Fruit fly (Drosophila melanogaster) whole organism, embryonic: ENCODE data around the gene Hsp70Bc.

Experiments
- B-H2 ChIP-seq: fragments of 200-800 bp; sonication (Bioruptor generic); optimal IDR thresholded peaks from 2 replicates; lab custom pipeline; 2018; ENCODE audit warnings: missing biosample characterization, mild to moderate bottlenecking, missing genetic modification characterization
- Bgb ChIP-seq: fragments of 200-800 bp; sonication (Bioruptor generic); IDR thresholded peaks from 2 replicates; pipeline ENCODE4 v1.3.6; 2022; ENCODE audit warnings: missing biosample characterization, missing genetic modification characterization; ENCODE audit not compliant: partially characterized antibody
- Bteb2 ChIP-seq: fragments of 200-800 bp; sonication (Bioruptor generic); optimal IDR thresholded peaks from 2 replicates; lab custom pipeline; 2016; ENCODE audit warnings: missing biosample characterization, missing genetic modification characterization
- CG10543 ChIP-seq: fragments of 200-800 bp; sonication (Bioruptor generic); optimal IDR thresholded peaks from 3 replicates; lab custom pipeline; 2017; ENCODE audit warnings: missing biosample characterization, mild to moderate bottlenecking, missing genetic modification characterization, moderate library complexity
- CG12219 ChIP-seq: fragments of 200-800 bp; sonication (Bioruptor generic); optimal IDR thresholded peaks from 3 replicates; lab custom pipeline; 2018; ENCODE audit warnings: missing biosample characterization, mild to moderate bottlenecking, missing genetic modification characterization
- CG13424 ChIP-seq: fragments of 200-800 bp; sonication (Bioruptor generic); optimal IDR thresholded peaks from 2 replicates; lab custom pipeline; 2019; ENCODE audit warnings: missing biosample characterization, mild to moderate bottlenecking, missing genetic modification characterization, moderate library complexity
- CG15073 ChIP-seq: fragments of 200-800 bp; sonication (Bioruptor generic); optimal IDR thresholded peaks from 2 replicates; lab custom pipeline; 2016; ENCODE audit warnings: missing biosample characterization, missing genetic modification characterization
- CG15514 ChIP-seq: fragments of 200-800 bp; sonication (Bioruptor generic); optimal IDR thresholded peaks from 3 replicates; lab custom pipeline; 2017; ENCODE audit warnings: missing biosample characterization, missing genetic modification characterization, mild to moderate bottlenecking, moderate library complexity, missing genetic modification reagents
- CG16815 ChIP-seq: fragments of 200-800 bp; sonication (Bioruptor generic); optimal IDR thresholded peaks from 3 replicates; lab custom pipeline; 2017; ENCODE audit warnings: missing biosample characterization, mild to moderate bottlenecking, missing genetic modification characterization
- CG17385 ChIP-seq: fragments of 200-800 bp; sonication (Bioruptor generic); optimal IDR thresholded peaks from 3 replicates; lab custom pipeline; 2018; ENCODE audit warnings: missing biosample characterization, mild to moderate bottlenecking, missing genetic modification characterization
- CG1792 ChIP-seq: fragments of 200-800 bp; sonication (Bioruptor generic); optimal IDR thresholded peaks from 2 replicates; lab custom pipeline; 2016; ENCODE audit warnings: missing biosample characterization, missing genetic modification characterization
- CG18619 ChIP-seq: fragments of 200-800 bp; sonication (Bioruptor generic); optimal IDR thresholded peaks from 3 replicates; lab custom pipeline; 2017; ENCODE audit warnings: missing biosample characterization, mild to moderate bottlenecking, missing genetic modification characterization
- CG4424 ChIP-seq: fragments of 200-800 bp; sonication (Bioruptor generic); optimal IDR thresholded peaks from 3 replicates; lab custom pipeline; 2016; ENCODE audit warnings: missing biosample characterization, missing genetic modification characterization
- CG6765 ChIP-seq: fragments of 200-800 bp; sonication (Bioruptor generic); optimal IDR thresholded peaks from 3 replicates; lab custom pipeline; 2017; ENCODE audit warnings: missing biosample characterization, mild to moderate bottlenecking, missing genetic modification characterization
- CG6854 ChIP-seq: fragments of 200-800 bp; sonication (Bioruptor generic); optimal IDR thresholded peaks from 3 replicates; lab custom pipeline; 2017; ENCODE audit warnings: missing biosample characterization, mild to moderate bottlenecking, missing genetic modification characterization
- CG7745 ChIP-seq: fragments of 200-800 bp; sonication (Bioruptor generic); optimal IDR thresholded peaks from 2 replicates; lab custom pipeline; 2018; ENCODE audit warnings: missing biosample characterization, mild to moderate bottlenecking, missing genetic modification characterization, moderate library complexity
- CG8478 ChIP-seq: fragments of >200 bp; optimal IDR thresholded peaks from 2 replicates; lab custom pipeline; 2018
- CG9727 ChIP-seq: fragments of 200-800 bp; sonication (Bioruptor generic); optimal IDR thresholded peaks from 3 replicates; lab custom pipeline; 2017; ENCODE audit warnings: missing biosample characterization, mild to moderate bottlenecking, missing genetic modification characterization
- CHES-1-like ChIP-seq: fragments of 200-800 bp; sonication (Bioruptor generic); optimal IDR thresholded peaks from 2 replicates; lab custom pipeline; 2016; ENCODE audit warnings: missing biosample characterization, missing genetic modification characterization
- ERR ChIP-seq: fragments of 200-800 bp; sonication (Bioruptor generic); optimal IDR thresholded peaks from 2 replicates; lab custom pipeline; 2016; ENCODE audit warnings: missing biosample characterization, missing genetic modification characterization
- Fer1 ChIP-seq: fragments of 200-800 bp; sonication (Bioruptor generic); optimal IDR thresholded peaks from 2 replicates; lab custom pipeline; 2017; ENCODE audit warnings: missing biosample characterization, mild to moderate bottlenecking, missing genetic modification characterization
- Hand ChIP-seq: fragments of 200-800 bp; sonication (Bioruptor generic); optimal IDR thresholded peaks from 2 replicates; lab custom pipeline; 2017; ENCODE audit warnings: mild to moderate bottlenecking, missing biosample characterization, missing genetic modification reagents, missing genetic modification characterization
- Nf-YA ChIP-seq: fragments of 200-800 bp; sonication (Bioruptor generic); IDR thresholded peaks from 2 replicates; pipeline ENCODE4 v1.3.6; 2022; ENCODE audit warnings: missing biosample characterization, missing genetic modification characterization
- Nf-YB ChIP-seq: fragments of 200-800 bp; sonication (Bioruptor generic); optimal IDR thresholded peaks from 3 replicates; lab custom pipeline; 2019; ENCODE audit warnings: missing biosample characterization, mild to moderate bottlenecking, missing genetic modification characterization, moderate library complexity
- Nf-YC ChIP-seq: fragments of 200-800 bp; optimal IDR thresholded peaks from 3 replicates; lab custom pipeline; 2019; ENCODE audit warnings: missing biosample characterization, mild to moderate bottlenecking, missing genetic modification characterization, moderate library complexity
- NfI ChIP-seq: fragments of 200-800 bp; sonication (Bioruptor generic); optimal IDR thresholded peaks from 3 replicates; lab custom pipeline; 2018; ENCODE audit warnings: missing biosample characterization, mild to moderate bottlenecking, missing genetic modification characterization, moderate library complexity
- Side ChIP-seq: fragments of 200-800 bp; sonication (Bioruptor generic); optimal IDR thresholded peaks from 2 replicates; lab custom pipeline; 2016; ENCODE audit warnings: missing biosample characterization, missing genetic modification characterization
- Sox100B ChIP-seq: fragments of 200-800 bp; sonication (Bioruptor generic); optimal IDR thresholded peaks from 3 replicates; lab custom pipeline; 2018; ENCODE audit warnings: missing biosample characterization, mild to moderate bottlenecking, missing genetic modification characterization
- Tbp ChIP-seq: fragments of >200 bp; optimal IDR thresholded peaks from 2 replicates; lab custom pipeline; 2018; ENCODE audit warnings: missing biosample characterization, missing genetic modification characterization
- Trl ChIP-seq, 3 experiments: fragments of >200 bp in 2 of 3; fragments of 200-800 bp in 1 of 3; sonication (Bioruptor generic) in 1 of 3; optimal IDR thresholded peaks; 2 replicates in 1 of 3; 3 replicates in 2 of 3; lab custom pipeline; 2016 to 2017; ENCODE audit warnings: missing biosample characterization in 1 of 3, missing genetic modification characterization in 1 of 3
- ase ChIP-seq: fragments of 200-800 bp; sonication (Bioruptor generic); IDR thresholded peaks from 3 replicates; pipeline ENCODE4 v1.3.6; 2022; ENCODE audit warnings: missing biosample characterization, missing genetic modification characterization
- bcd ChIP-seq: fragments of 200-800 bp; sonication (Bioruptor generic); optimal IDR thresholded peaks from 2 replicates; lab custom pipeline; 2017; ENCODE audit warnings: missing biosample characterization, mild to moderate bottlenecking, missing genetic modification characterization
- btn ChIP-seq: fragments of 200-800 bp; sonication (Bioruptor generic); optimal IDR thresholded peaks from 2 replicates; lab custom pipeline; 2016; ENCODE audit warnings: missing biosample characterization, missing genetic modification characterization
- caup ChIP-seq: fragments of 200-800 bp; sonication (Bioruptor generic); optimal IDR thresholded peaks from 3 replicates; lab custom pipeline; 2017; ENCODE audit warnings: missing biosample characterization, mild to moderate bottlenecking, missing genetic modification characterization, moderate library complexity; ENCODE audit not compliant: severe bottlenecking
- crol ChIP-seq: fragments of 200-800 bp; sonication (Bioruptor generic); IDR thresholded peaks from 2 replicates; pipeline ENCODE4 v1.3.6; 2022; ENCODE audit warnings: missing biosample characterization, missing genetic modification characterization
- cwo ChIP-seq: fragments of 200-800 bp; sonication (Bioruptor generic); optimal IDR thresholded peaks from 3 replicates; lab custom pipeline; 2017; ENCODE audit warnings: missing biosample characterization, missing genetic modification characterization, mild to moderate bottlenecking, moderate library complexity, missing genetic modification reagents
- dpn ChIP-seq, 2 experiments: fragments of 200-800 bp; sonication (Bioruptor generic); optimal IDR thresholded peaks; 3 replicates each; lab custom pipeline; 2016; ENCODE audit warnings: missing biosample characterization in 2 of 2, missing genetic modification characterization in 2 of 2
- fd102C ChIP-seq: fragments of 200-800 bp; sonication (Bioruptor generic); optimal IDR thresholded peaks from 2 replicates; lab custom pipeline; 2018; ENCODE audit warnings: missing biosample characterization, mild to moderate bottlenecking, missing genetic modification characterization, moderate library complexity
- fd3F ChIP-seq: fragments of 200-800 bp; sonication (Bioruptor generic); optimal IDR thresholded peaks from 2 replicates; lab custom pipeline; 2018; ENCODE audit warnings: missing biosample characterization, mild to moderate bottlenecking, missing genetic modification characterization, moderate library complexity
- fd96Cb ChIP-seq: fragments of 200-800 bp; sonication (Bioruptor generic); optimal IDR thresholded peaks from 2 replicates; lab custom pipeline; 2018; ENCODE audit warnings: missing biosample characterization, mild to moderate bottlenecking, missing genetic modification characterization, moderate library complexity
- ftz-f1 ChIP-seq: fragments of 200-800 bp; sonication (Bioruptor generic); optimal IDR thresholded peaks from 2 replicates; lab custom pipeline; 2016; ENCODE audit warnings: missing biosample characterization, missing genetic modification characterization
- kay ChIP-seq: fragments of 200-800 bp; sonication (Bioruptor generic); optimal IDR thresholded peaks from 2 replicates; lab custom pipeline; 2016; ENCODE audit warnings: missing biosample characterization, missing genetic modification characterization
- pnt ChIP-seq: fragments of 200-800 bp; sonication (Bioruptor generic); optimal IDR thresholded peaks from 3 replicates; lab custom pipeline; 2016; ENCODE audit warnings: missing biosample characterization, missing genetic modification characterization
- pros ChIP-seq: fragments of 200-800 bp; sonication (Bioruptor generic); optimal IDR thresholded peaks from 3 replicates; lab custom pipeline; 2019; ENCODE audit warnings: missing biosample characterization, mild to moderate bottlenecking, missing genetic modification characterization, moderate library complexity
- pzg ChIP-seq: fragments of 200-800 bp; sonication (Bioruptor generic); optimal IDR thresholded peaks from 3 replicates; lab custom pipeline; 2018; ENCODE audit warnings: missing biosample characterization, mild to moderate bottlenecking, missing genetic modification characterization, moderate library complexity
- repo ChIP-seq: fragments of 200-800 bp; sonication (Bioruptor generic); optimal IDR thresholded peaks from 2 replicates; lab custom pipeline; 2016; ENCODE audit warnings: missing biosample characterization, missing genetic modification characterization
- rib ChIP-seq: fragments of 200-800 bp; sonication (Bioruptor generic); IDR thresholded peaks from 2 replicates; pipeline ENCODE4 v1.3.6; 2022; ENCODE audit warnings: missing biosample characterization, missing genetic modification characterization
- ro ChIP-seq: fragments of 200-800 bp; sonication (Bioruptor generic); IDR thresholded peaks from 2 replicates; pipeline ENCODE4 v1.3.6; 2022; ENCODE audit warnings: missing biosample characterization, missing genetic modification characterization
- slbo ChIP-seq: fragments of 200-800 bp; sonication (Bioruptor generic); IDR thresholded peaks from 2 replicates; pipeline ENCODE4 v1.3.6; 2022; ENCODE audit warnings: missing biosample characterization, missing genetic modification characterization
- so ChIP-seq: fragments of 200-800 bp; sonication (Bioruptor generic); IDR thresholded peaks from 3 replicates; pipeline ENCODE4 v1.3.6; 2022; ENCODE audit warnings: missing biosample characterization, missing genetic modification characterization
- sug ChIP-seq: fragments of 200-800 bp; optimal IDR thresholded peaks from 2 replicates; lab custom pipeline; 2019; ENCODE audit warnings: missing biosample characterization, mild to moderate bottlenecking, missing genetic modification characterization, moderate library complexity
- trh ChIP-seq: fragments of 200-800 bp; sonication (Bioruptor generic); optimal IDR thresholded peaks from 2 replicates; lab custom pipeline; 2016; ENCODE audit warnings: missing biosample characterization, missing genetic modification characterization

Hsp70Bc gene

DNA sequence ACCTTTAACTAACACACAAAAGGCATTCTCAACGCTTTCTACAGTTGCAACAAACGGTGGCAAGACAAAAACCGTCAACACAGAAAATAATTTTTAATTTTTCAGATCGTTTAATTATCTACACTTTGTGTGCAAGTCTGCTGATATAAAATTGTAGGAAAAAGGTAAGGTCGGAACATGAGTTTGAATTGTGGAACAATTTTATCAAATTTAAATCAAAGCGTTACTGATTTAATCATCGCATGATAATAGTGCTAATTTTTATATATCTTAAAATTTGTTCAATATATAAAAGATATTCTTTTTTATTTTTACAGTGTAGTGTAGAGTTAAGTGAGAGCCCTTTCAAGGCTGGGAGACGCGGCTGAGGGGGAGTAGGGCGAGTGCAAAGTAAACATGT is 34.1 kb downstream of the Hsp70Bc start (continued):
- TF ChIP-seq CG17385 (GFP tag; lab: Kevin White, UChicago) (peak; percentile 16), Sox100B (GFP tag; lab: Kevin White, UChicago) (peak; percentile 25), fd3F (GFP tag; lab: Kevin White, UChicago) (peak; percentile 11), CG7745 (no peak), CG15514 (GFP tag; lab: Kevin White, UChicago) (peak; percentile 35), bcd (peak; percentile 45), cwo (peak; percentile 63), crol (GFP tag; lab: Robert Waterston, UW) (no peak), Nf-YC (tag; lab: Kevin White, UChicago) (no peak), ase (GFP tag; lab: Robert Waterston, UW) (0 out of 3 replicates have a peak, but pooled peaks have one; percentile 10), slbo (GFP tag; lab: Robert Waterston, UW) (peak; percentile 32; the same call in 1 of the 2 replicates), kay (no peak), CG9727 (GFP tag; lab: Kevin White, UChicago) (peak; percentile 36), so (GFP tag; lab: Robert Waterston, UW) (no peak), B-H2 (GFP tag; lab: Kevin White, UChicago) (peak; percentile 3), caup (GFP tag; lab: Kevin White, UChicago) (peak; percentile 27), NfI (GFP tag; lab: Kevin White, UChicago) (peak; percentile 21), Fer1 (peak; percentile 75), dpn (GFP tag; optimal IDR thresholded peaks at IDR 0.05; lab: Kevin White, UChicago) (no peak), CG6854 (GFP tag; lab: Kevin White, UChicago) (peak; percentile 37), ERR (no peak), CG10543 (GFP tag; lab: Kevin White, UChicago) (peak; percentile 20), CHES-1-like (GFP tag; lab: Kevin White, UChicago) (no peak), rib (GFP tag; lab: Robert Waterston, UW) (no peak), CG13424 (peak; percentile 42), repo (GFP tag; lab: Kevin White, UChicago) (no peak), CG18619 (GFP tag; lab: Kevin White, UChicago) (peak; percentile 18), ftz-f1 (GFP tag; lab: Kevin White, UChicago) (no peak), btn (no peak), CG6765 (GFP tag; lab: Kevin White, UChicago) (peak; percentile 24), CG15073 (GFP tag; lab: Kevin White, UChicago) (no peak), Hand (GFP tag; lab: Kevin White, UChicago) (peak; percentile 33)

DNA sequence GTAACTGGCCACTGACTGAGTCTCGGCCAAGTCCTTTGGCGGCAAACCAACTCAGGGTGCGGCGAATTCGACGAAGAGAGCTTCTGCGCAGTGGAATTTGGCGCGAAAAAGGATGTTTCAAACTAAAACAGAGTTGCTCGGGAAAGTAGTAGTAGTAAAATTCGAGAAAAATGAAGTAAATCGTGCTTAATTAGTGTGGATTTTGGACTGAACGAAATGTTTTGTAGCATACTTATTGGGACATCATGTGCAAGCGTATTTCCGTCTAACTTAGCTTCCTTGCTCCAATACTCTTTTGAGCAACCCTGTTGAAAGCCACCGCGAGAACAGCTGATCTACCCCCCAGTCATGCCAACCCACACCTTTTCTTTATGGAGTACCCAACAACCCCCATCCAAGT is 39.4 kb downstream of the Hsp70Bc start, which contains the start of gene Octbeta3R:
TSS of gene Octbeta3R (minus strand) at position 1 of the 400 bp plus-strand sequence.
- TF ChIP-seq Side (no peak), CG1792 (no peak), CG12219 (GFP tag; lab: Kevin White, UChicago) (no peak), pnt (GFP tag; lab: Kevin White, UChicago) (no peak), Bteb2 (GFP tag; lab: Kevin White, UChicago) (no peak), fd96Cb (no peak), ase (GFP tag; lab: Robert Waterston, UW) (no peak), Tbp (GFP tag; lab: Kevin White, UChicago) (no peak), CG8478 (no peak), fd102C (no peak), Nf-YA (no peak), CG4424 (GFP tag; lab: Kevin White, UChicago) (peak; percentile 86), Nf-YB (GFP tag; lab: Kevin White, UChicago) (no peak), trh (GFP tag; lab: Kevin White, UChicago) (no peak), pros (GFP tag; lab: Kevin White, UChicago) (no peak), pzg (GFP tag; lab: Kevin White, UChicago) (peak; percentile 19), ro (GFP tag; lab: Robert Waterston, UW) (no peak), CG16815 (GFP tag; lab: Kevin White, UChicago) (no peak), Bgb (no peak), sug (tag; lab: Kevin White, UChicago) (no peak), Trl (optimal IDR thresholded peaks at IDR 0.05; lab: Kevin White, UChicago) (peak in 1 of 2 experiments; percentile 2), Trl (GFP tag; optimal IDR thresholded peaks at IDR 0.05; lab: Kevin White, UChicago) (no peak)
